Worm (Caenorhabditis elegans): ENCODE results near the gene str-211.

Gene str-211

ce11 chrV:4980094-4980493, 36.0 kb upstream of the str-211 start:
- TF ChIP-seq daf-12 (tag; optimal IDR thresholded peaks at IDR 0.05) (no peak), egl-27 (tag; optimal IDR thresholded peaks at IDR 0.05) (no peak), attf-4 (tag; optimal IDR thresholded peaks at IDR 0.05) (no peak), hmg-1.1 (GFP tag; IDR thresholded peaks at IDR 0.05) (no peak), aha-1 (tag) (peak; percentile 98), lsy-2 (tag; optimal IDR thresholded peaks at IDR 0.05) (no peak), unc-130 (GFP tag; optimal IDR thresholded peaks at IDR 0.05) (no peak)

ce11 chrV:4979060-4979459, 34.9 kb upstream of the str-211 start, which contains the start of gene srsx-11:
Gene srsx-11, minus strand, starts transcription at chrV:4979160.
- TF ChIP-seq sdz-12 (GFP tag; optimal IDR thresholded peaks at IDR 0.05), result no peak
- no peak for TF ChIP-seq T26A8.4 (GFP tag; IDR thresholded peaks at IDR 0.05)
- TF ChIP-seq pha-4 (GFP tag; IDR thresholded peaks at IDR 0.05), result no peak
- TF ChIP-seq pha-4 (tag; optimal IDR thresholded peaks at IDR 0.05), result no peak
- no peak for TF ChIP-seq duxl-1 (tag; optimal IDR thresholded peaks at IDR 0.05; ENCODE audit: poor library complexity)
- no peak for TF ChIP-seq attf-4 (tag; optimal IDR thresholded peaks at IDR 0.05)
- TF ChIP-seq ztf-7 (tag; optimal IDR thresholded peaks at IDR 0.05), result no peak
- no peak for TF ChIP-seq ama-1 (optimal IDR thresholded peaks at IDR 0.05)
- no peak for TF ChIP-seq tra-1 (GFP tag; IDR thresholded peaks at IDR 0.05)
- no peak for TF ChIP-seq rbr-2 (tag; optimal IDR thresholded peaks at IDR 0.05)

- TF ChIP-seq unc-39 (tag; optimal IDR thresholded peaks at IDR 0.05) (no peak), ceh-32 (tag; optimal IDR thresholded peaks at IDR 0.05; ENCODE audit: poor library complexity) (no peak), nhr-111 (GFP tag; optimal IDR thresholded peaks at IDR 0.05) (no peak), pha-4 (GFP tag; IDR thresholded peaks at IDR 0.05) (no peak), pha-4 (tag; optimal IDR thresholded peaks at IDR 0.05) (no peak), dve-1 (tag; optimal IDR thresholded peaks at IDR 0.05; ENCODE audit: insufficient read depth) (no peak), hif-1 (tag; optimal IDR thresholded peaks at IDR 0.05) (no peak), Y105C5A.15 (GFP tag; IDR thresholded peaks at IDR 0.05) (no peak), ctbp-1 (GFP tag; IDR thresholded peaks at IDR 0.05) (no peak), nhr-77 (tag; optimal IDR thresholded peaks at IDR 0.05) (no peak), aly-2 (tag; optimal IDR thresholded peaks at IDR 0.05) (no peak), hmg-1.1 (GFP tag; IDR thresholded peaks at IDR 0.05) (no peak), saeg-2 (GFP tag; IDR thresholded peaks at IDR 0.05) (no peak), dmd-8 (GFP tag; IDR thresholded peaks at IDR 0.05) (no peak), duxl-1 (tag; optimal IDR thresholded peaks at IDR 0.05; ENCODE audit: poor library complexity) (no peak), tra-1 (GFP tag; IDR thresholded peaks at IDR 0.05) (no peak), attf-4 (tag; optimal IDR thresholded peaks at IDR 0.05) (no peak)
Observed at ce11 chrV:4977539-4977938, 33.4 kb upstream of the str-211 start.

ce11 chrV:4975140-4975539, 31.0 kb upstream of the str-211 start, which contains the start of gene F26G5.1:
Gene F26G5.1, plus strand, starts transcription at chrV:4975478.
- TF ChIP-seq aha-1 (tag) (peak; percentile 53), nhr-237 (tag; optimal IDR thresholded peaks at IDR 0.05) (no peak)

ce11 chrV:4974677-4975076, 30.6 kb upstream of the str-211 start, which contains the start of gene srsx-10:
Gene srsx-10, minus strand, starts transcription at chrV:4974777.
- TF ChIP-seq ztf-11 (tag; optimal IDR thresholded peaks at IDR 0.05) (no peak), snpc-1.2 (GFP tag; IDR thresholded peaks at IDR 0.05) (no peak), attf-4 (tag; optimal IDR thresholded peaks at IDR 0.05) (no peak), ZK337.2 (GFP tag; IDR thresholded peaks at IDR 0.05) (no peak), hif-1 (tag; optimal IDR thresholded peaks at IDR 0.05) (no peak), lin-38 (GFP tag; IDR thresholded peaks at IDR 0.05) (no peak)

ce11 chrV:4972943-4973342, 28.8 kb upstream of the str-211 start, which contains the start of gene srsx-9:
Gene srsx-9, minus strand, starts transcription at chrV:4973043.
- TF ChIP-seq ceh-32 (tag; optimal IDR thresholded peaks at IDR 0.05; ENCODE audit: poor library complexity), result no peak
- no peak for TF ChIP-seq vab-7 (GFP tag; IDR thresholded peaks at IDR 0.05)
- no peak for TF ChIP-seq pha-4 (GFP tag; IDR thresholded peaks at IDR 0.05)
- no peak for TF ChIP-seq pha-4 (tag; optimal IDR thresholded peaks at IDR 0.05)
- TF ChIP-seq mdl-1 (tag; optimal IDR thresholded peaks at IDR 0.05), result no peak
- TF ChIP-seq dmd-8 (GFP tag; IDR thresholded peaks at IDR 0.05), result no peak
- TF ChIP-seq F44E2.7 (GFP tag; IDR thresholded peaks at IDR 0.05), result no peak
